Worm (Caenorhabditis elegans) whole organism, L4/young adult: ENCODE measurements around the gene srw-13.

ENCODE experiments used
- dao-5 ChIP-seq: sonication (generic microtip); optimal IDR thresholded peaks from 2 replicates; lab custom pipeline; 2016; ENCODE audit warnings: missing genotype, missing genetic modification characterization, moderate library complexity, missing compliant biosample characterization
- him-1 ChIP-seq: sonication (generic microtip); optimal IDR thresholded peaks from 2 replicates; lab custom pipeline; 2016; ENCODE audit warnings: missing genotype, missing genetic modification reagents, missing genetic modification characterization, missing compliant biosample characterization

DNA sequence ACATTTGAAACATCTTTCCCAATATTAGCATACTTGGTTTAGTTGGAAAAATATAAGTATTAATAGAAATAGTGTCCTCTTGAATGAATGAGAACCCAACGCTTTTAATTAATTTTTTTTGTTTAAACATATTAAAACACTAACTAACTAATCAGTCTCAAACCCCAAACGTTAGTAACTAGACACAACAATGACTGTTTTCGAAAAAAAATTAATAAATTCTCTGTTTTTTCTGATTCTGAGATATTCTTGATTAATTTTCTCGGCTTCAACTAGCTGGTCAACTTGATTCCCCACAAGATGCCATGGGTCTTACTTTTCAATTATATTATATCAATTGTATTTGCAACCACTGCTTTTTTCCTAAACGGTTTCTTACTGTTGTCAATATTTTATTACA is 19.8 kb downstream of the srw-13 start, which contains the start of gene srbc-76:
- TF ChIP-seq dao-5 (tag; lab: Kevin White, UChicago) (no peak), him-1 (tag; lab: Kevin White, UChicago) (no peak)
